Fruit fly (Drosophila melanogaster) S2 (cell line): ENCODE measurements around the gene Trl.

Experiments used
- CG8478 ChIP-seq: fragments of >200 bp; optimal IDR thresholded peaks from 2 replicates; lab custom pipeline; 2018
- CTCF ChIP-seq, 2 experiments: fragments of >200 bp; optimal IDR thresholded peaks; 2 replicates each; lab custom pipeline; 2018

DNA sequence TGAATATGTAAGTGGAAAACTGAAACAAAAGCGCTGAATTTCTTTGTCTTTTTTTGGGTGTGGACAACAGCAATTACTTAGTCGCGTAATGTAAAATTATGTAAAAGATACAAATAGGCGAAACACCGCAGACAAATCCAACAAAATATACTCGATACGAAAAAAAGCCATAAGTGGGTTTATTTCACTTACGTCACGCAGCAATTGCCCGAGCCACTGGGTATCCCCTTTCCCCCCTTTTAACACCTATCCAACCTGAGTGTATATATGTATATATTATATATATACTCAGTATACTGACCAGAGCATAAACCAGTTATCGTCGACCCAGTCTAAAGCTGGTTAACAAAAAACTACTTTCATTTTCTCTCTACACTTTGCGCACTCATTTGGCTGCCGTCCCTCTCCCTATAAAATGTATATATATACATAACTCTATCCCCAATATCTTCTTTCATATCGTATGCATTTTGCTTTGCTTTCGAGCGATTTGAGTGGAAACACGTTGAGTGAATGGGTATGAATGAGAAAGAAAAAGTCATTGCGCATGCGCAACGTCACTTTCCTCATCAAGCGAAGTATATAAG is 17.6 kb downstream of the Trl start:
- TF ChIP-seq CTCF (optimal IDR thresholded peaks at IDR 0.05; lab: Kevin White, UChicago) (no peak), CG8478 (lab: Kevin White, UChicago) (no peak)
